Fruit fly (Drosophila melanogaster): ENCODE data around the gene Cyp313a5.

DNA sequence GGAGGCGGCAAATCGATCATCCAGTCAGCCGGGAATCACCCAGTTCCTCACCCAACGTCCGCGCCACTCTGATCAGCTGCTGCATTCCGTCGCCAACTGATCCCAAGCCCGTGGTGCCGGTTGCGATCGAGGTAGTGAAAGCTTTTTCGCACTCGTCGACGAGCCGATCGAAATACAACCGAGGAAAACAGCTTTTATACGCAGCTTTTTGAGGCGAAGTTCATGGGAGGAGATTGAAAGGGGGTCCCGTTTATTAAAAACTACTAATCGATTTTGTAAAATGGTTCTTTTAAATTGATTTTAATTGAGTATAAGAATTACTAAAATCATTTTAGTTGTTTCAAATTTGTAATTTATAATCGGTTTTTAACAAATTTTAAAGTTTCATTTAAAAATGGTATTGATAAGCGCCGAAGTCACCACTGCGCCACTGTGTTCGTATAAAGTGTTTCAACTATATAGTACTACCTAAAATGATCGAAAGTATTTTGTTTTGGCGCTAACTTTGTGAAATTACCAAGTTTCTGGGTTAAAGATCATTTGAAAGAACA is 13.0 kb downstream of the Cyp313a5 start, which contains the start of gene CG4860:
- TF ChIP-seq pan (optimal IDR thresholded peaks at IDR 0.05) (no peak), usp (GFP tag; optimal IDR thresholded peaks at IDR 0.05) (no peak), CG32264 (GFP tag; optimal IDR thresholded peaks at IDR 0.05) (peak; percentile 79), Rel (GFP tag; optimal IDR thresholded peaks at IDR 0.05) (peak; percentile 35), Rel (tag; optimal IDR thresholded peaks at IDR 0.05) (peak; percentile 98), Abd-B (GFP tag; optimal IDR thresholded peaks at IDR 0.05) (no peak)

Measured in whole organism, wandering third instar larva.